Worm (Caenorhabditis elegans) whole organism, L2 larva: ENCODE results near the gene nhr-92.

ENCODE experiments used
- F13H6.1 ChIP-seq: sonication (generic microtip); optimal IDR thresholded peaks from 2 replicates; lab custom pipeline; 2016; ENCODE audit warnings: missing genetic modification characterization, missing compliant biosample characterization
- alr-1 ChIP-seq: fragments of 150-350 bp; optimal IDR thresholded peaks from 2 replicates; lab custom pipeline; 2014; ENCODE audit warnings: missing biosample characterization, missing genetic modification characterization
- ceh-82 ChIP-seq: fragments of 150-350 bp; optimal IDR thresholded peaks from 2 replicates; lab custom pipeline; 2014; ENCODE audit warnings: missing biosample characterization, missing genetic modification characterization
- elt-3 ChIP-seq: sonication (generic microtip); optimal IDR thresholded peaks from 2 replicates; lab custom pipeline; 2017; ENCODE audit warnings: missing biosample characterization, missing genetic modification characterization
- fos-1 ChIP-seq: fragments of 150-350 bp; optimal IDR thresholded peaks from 2 replicates; lab custom pipeline; 2014; ENCODE audit warnings: missing biosample characterization, missing genetic modification characterization
- lin-39 ChIP-seq: fragments of 150-350 bp; optimal IDR thresholded peaks from 2 replicates; lab custom pipeline; 2014; ENCODE audit warnings: missing biosample characterization, missing genetic modification reagents, missing genetic modification characterization
- nhr-10 ChIP-seq: sonication (generic microtip); optimal IDR thresholded peaks from 2 replicates; lab custom pipeline; 2017; ENCODE audit warnings: missing biosample characterization, missing genetic modification characterization
- nhr-11 ChIP-seq: fragments of 150-350 bp; optimal IDR thresholded peaks from 2 replicates; lab custom pipeline; 2014; ENCODE audit warnings: missing biosample characterization, missing genetic modification characterization
- nhr-237 ChIP-seq: fragments of 150-350 bp; optimal IDR thresholded peaks from 2 replicates; lab custom pipeline; 2014; ENCODE audit warnings: missing biosample characterization, missing genetic modification characterization
- skn-1 ChIP-seq: sonication (generic microtip); optimal IDR thresholded peaks from 2 replicates; lab custom pipeline; 2017; ENCODE audit warnings: missing biosample characterization, missing genetic modification characterization
- unc-39 ChIP-seq: fragments of 150-350 bp; optimal IDR thresholded peaks from 2 replicates; lab custom pipeline; 2014; ENCODE audit warnings: missing biosample characterization, missing genetic modification characterization
- unc-62 ChIP-seq: fragments of 150-350 bp; optimal IDR thresholded peaks from 2 replicates; lab custom pipeline; 2014; ENCODE audit warnings: missing biosample characterization, missing genetic modification reagents, missing genetic modification characterization
- zag-1 ChIP-seq: fragments of 150-350 bp; optimal IDR thresholded peaks from 2 replicates; lab custom pipeline; 2014; ENCODE audit warnings: missing biosample characterization, missing genetic modification characterization
- ztf-1 ChIP-seq: fragments of 200-800 bp; sonication (Bioruptor generic); conservative IDR thresholded peaks from 2 replicates; pipeline ENCODE4 v1.3.6; 2022; ENCODE audit warnings: missing genetic modification characterization, missing compliant biosample characterization

DNA sequence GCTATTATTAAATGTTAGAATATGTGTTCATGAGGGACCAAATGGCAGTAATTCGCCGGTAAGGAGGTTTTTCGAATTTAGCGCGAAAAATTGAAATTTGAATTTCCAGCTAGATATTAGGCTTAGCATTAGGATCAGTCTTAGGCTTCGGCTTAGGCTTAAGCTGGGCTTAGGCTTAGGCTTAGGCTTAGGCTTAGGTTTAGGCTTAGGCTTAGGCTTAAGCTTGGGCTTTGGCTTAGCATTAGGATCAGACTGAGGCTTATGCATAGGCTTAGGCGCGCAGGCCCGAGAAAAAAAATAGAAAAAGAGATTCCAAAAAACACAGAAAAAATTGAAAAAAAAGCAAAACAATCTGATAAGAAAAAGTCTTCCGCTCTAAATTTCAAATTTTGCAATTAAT lies 8.4 kb downstream of the nhr-92 start:
- TF ChIP-seq nhr-237 (tag; lab: Kevin White, UChicago), result no peak
- no peak for TF ChIP-seq unc-62 (GFP tag; lab: Kevin White, UChicago)
- TF ChIP-seq lin-39 (tag; lab: Kevin White, UChicago), result no peak
- no peak for TF ChIP-seq nhr-11
- TF ChIP-seq skn-1 (tag; lab: Kevin White, UChicago), result no peak
- no peak for TF ChIP-seq unc-39 (tag; lab: Kevin White, UChicago)
- TF ChIP-seq zag-1 (tag; lab: Kevin White, UChicago), result no peak
- TF ChIP-seq elt-3 (tag; lab: Kevin White, UChicago), result no peak
- no peak for TF ChIP-seq nhr-10 (tag; lab: Kevin White, UChicago)
- no peak for TF ChIP-seq alr-1 (tag; lab: Kevin White, UChicago)
- TF ChIP-seq ztf-1 (GFP tag; lab: Robert Waterston, UW), result no peak
- no peak for TF ChIP-seq fos-1 (tag; lab: Kevin White, UChicago)
- TF ChIP-seq ceh-82, result no peak
- no peak for TF ChIP-seq F13H6.1 (tag; lab: Kevin White, UChicago)
